Fruit fly (Drosophila melanogaster) whole organism, embryonic: Measurements from ENCODE around the gene fusl.

ENCODE experiments used
- BEAF-32 ChIP-seq: fragments of 200-800 bp; sonication (Bioruptor generic); optimal IDR thresholded peaks from 3 replicates; lab custom pipeline; 2017; ENCODE audit warnings: missing biosample characterization, missing genetic modification characterization, mild to moderate bottlenecking, moderate library complexity, missing genetic modification reagents
- Bgb ChIP-seq: fragments of 200-800 bp; sonication (Bioruptor generic); IDR thresholded peaks from 2 replicates; pipeline ENCODE4 v1.3.6; 2022; ENCODE audit warnings: missing biosample characterization, missing genetic modification characterization; ENCODE audit not compliant: partially characterized antibody
- CG11456 ChIP-seq: fragments of 200-800 bp; sonication (Bioruptor generic); IDR thresholded peaks from 3 replicates; pipeline ENCODE4 v1.3.6; 2022; ENCODE audit warnings: missing biosample characterization, missing genetic modification characterization
- CG11696 ChIP-seq: fragments of 200-800 bp; sonication (Bioruptor generic); IDR thresholded peaks from 2 replicates; pipeline ENCODE4 v1.3.6; 2022; ENCODE audit warnings: missing biosample characterization, missing genetic modification characterization
- CG12071 ChIP-seq: fragments of 200-800 bp; sonication (Bioruptor generic); optimal IDR thresholded peaks from 3 replicates; lab custom pipeline; 2018; ENCODE audit warnings: missing biosample characterization, mild to moderate bottlenecking, missing genetic modification characterization
- CG12155 ChIP-seq: fragments of 200-800 bp; sonication (Bioruptor generic); optimal IDR thresholded peaks from 3 replicates; lab custom pipeline; 2016; ENCODE audit warnings: missing biosample characterization, missing genetic modification characterization
- CG12942 ChIP-seq: fragments of 200-800 bp; sonication (Bioruptor generic); optimal IDR thresholded peaks from 3 replicates; lab custom pipeline; 2016; ENCODE audit warnings: missing biosample characterization, missing genetic modification characterization
- CG13287 ChIP-seq: fragments of 200-800 bp; sonication (Bioruptor generic); IDR thresholded peaks from 2 replicates; pipeline ENCODE4 v1.3.6; 2022; ENCODE audit warnings: missing biosample characterization, missing genetic modification characterization; ENCODE audit not compliant: partially characterized antibody
- CG16779 ChIP-seq: fragments of 200-800 bp; sonication (Bioruptor generic); IDR thresholded peaks from 2 replicates; pipeline ENCODE4 v1.3.6; 2022; ENCODE audit warnings: missing biosample characterization, missing genetic modification characterization
- CG18619 ChIP-seq: fragments of 200-800 bp; sonication (Bioruptor generic); optimal IDR thresholded peaks from 3 replicates; lab custom pipeline; 2017; ENCODE audit warnings: missing biosample characterization, mild to moderate bottlenecking, missing genetic modification characterization
- CG2712 ChIP-seq: fragments of 200-800 bp; optimal IDR thresholded peaks from 3 replicates; lab custom pipeline; 2019; ENCODE audit warnings: missing biosample characterization, mild to moderate bottlenecking, missing genetic modification characterization, moderate library complexity
- CG34224 ChIP-seq: fragments of 200-800 bp; sonication (Bioruptor generic); IDR thresholded peaks from 3 replicates; pipeline ENCODE4 v1.3.6; 2022; ENCODE audit warnings: missing biosample characterization, missing genetic modification characterization; ENCODE audit not compliant: partially characterized antibody
- CG43689 ChIP-seq: fragments of 200-800 bp; sonication (Bioruptor generic); IDR thresholded peaks from 2 replicates; pipeline ENCODE4 v1.3.6; 2022; ENCODE audit warnings: missing biosample characterization, missing genetic modification characterization
- CG4617 ChIP-seq: fragments of 200-800 bp; sonication (Bioruptor generic); optimal IDR thresholded peaks from 3 replicates; lab custom pipeline; 2016; ENCODE audit warnings: missing biosample characterization, missing genetic modification characterization, borderline replicate concordance
- CG4707 ChIP-seq: fragments of 200-800 bp; sonication (Bioruptor generic); optimal IDR thresholded peaks from 2 replicates; lab custom pipeline; 2018; ENCODE audit warnings: missing biosample characterization, mild to moderate bottlenecking, missing genetic modification characterization, moderate library complexity
- CG4854 ChIP-seq: fragments of 200-800 bp; sonication (Bioruptor generic); optimal IDR thresholded peaks from 2 replicates; lab custom pipeline; 2016; ENCODE audit warnings: missing biosample characterization, missing genetic modification characterization, inconsistent platforms
- CG5953 ChIP-seq: fragments of 200-800 bp; sonication (Bioruptor generic); IDR thresholded peaks from 2 replicates; pipeline ENCODE4 v1.3.6; 2022; ENCODE audit warnings: missing biosample characterization, missing genetic modification characterization
- CG6272 ChIP-seq: fragments of 200-800 bp; sonication (Bioruptor generic); IDR thresholded peaks from 2 replicates; pipeline ENCODE4 v1.3.6; 2022; ENCODE audit warnings: missing biosample characterization, missing genetic modification characterization
- CG7963 ChIP-seq: fragments of 200-800 bp; sonication (Bioruptor generic); IDR thresholded peaks from 3 replicates; pipeline ENCODE4 v1.3.6; 2022; ENCODE audit warnings: missing biosample characterization, missing genetic modification characterization; ENCODE audit not compliant: partially characterized antibody
- CG8281 ChIP-seq: fragments of 200-800 bp; sonication (Bioruptor generic); optimal IDR thresholded peaks from 2 replicates; lab custom pipeline; 2018; ENCODE audit warnings: missing biosample characterization, mild to moderate bottlenecking, missing genetic modification characterization, moderate library complexity
- CG8924 ChIP-seq: fragments of 200-800 bp; optimal IDR thresholded peaks from 3 replicates; lab custom pipeline; 2019; ENCODE audit warnings: missing biosample characterization, mild to moderate bottlenecking, missing genetic modification characterization, moderate library complexity
- Camta ChIP-seq: fragments of 200-800 bp; sonication (Bioruptor generic); optimal IDR thresholded peaks from 2 replicates; lab custom pipeline; 2016; ENCODE audit warnings: missing biosample characterization, missing genetic modification characterization
- Chrac-16 ChIP-seq: fragments of 200-800 bp; sonication (Bioruptor generic); optimal IDR thresholded peaks from 3 replicates; lab custom pipeline; 2016; ENCODE audit warnings: missing biosample characterization, missing genetic modification characterization
- D19A ChIP-seq: fragments of 200-800 bp; optimal IDR thresholded peaks from 3 replicates; lab custom pipeline; 2019; ENCODE audit warnings: missing biosample characterization, mild to moderate bottlenecking, missing genetic modification characterization, moderate library complexity
- D19B ChIP-seq: fragments of 200-800 bp; sonication (Bioruptor generic); optimal IDR thresholded peaks from 2 replicates; lab custom pipeline; 2017; ENCODE audit warnings: missing biosample characterization, mild to moderate bottlenecking, missing genetic modification characterization
- Deaf1 ChIP-seq: fragments of 200-800 bp; optimal IDR thresholded peaks from 3 replicates; lab custom pipeline; 2019; ENCODE audit warnings: missing biosample characterization, mild to moderate bottlenecking, missing genetic modification characterization, moderate library complexity
- Dref ChIP-seq: fragments of 200-800 bp; sonication (Bioruptor generic); IDR thresholded peaks from 2 replicates; pipeline ENCODE4 v1.3.6; 2022; ENCODE audit warnings: missing biosample characterization, missing genetic modification characterization
- Drgx ChIP-seq: fragments of 200-800 bp; sonication (Bioruptor generic); IDR thresholded peaks from 2 replicates; pipeline ENCODE4 v1.3.6; 2022; ENCODE audit warnings: missing biosample characterization, missing genetic modification characterization
- ERR ChIP-seq: fragments of 200-800 bp; sonication (Bioruptor generic); optimal IDR thresholded peaks from 2 replicates; lab custom pipeline; 2016; ENCODE audit warnings: missing biosample characterization, missing genetic modification characterization
- HLH54F ChIP-seq: fragments of 200-800 bp; sonication (Bioruptor generic); optimal IDR thresholded peaks from 3 replicates; lab custom pipeline; 2016; ENCODE audit warnings: missing biosample characterization, missing genetic modification characterization
- Lpt ChIP-seq: fragments of >200 bp; optimal IDR thresholded peaks from 2 replicates; lab custom pipeline; 2018; ENCODE audit warnings: missing biosample characterization, missing genetic modification characterization
- Stat92E ChIP-seq, 3 experiments: fragments of >200 bp in 2 of 3; fragments of 200-800 bp in 1 of 3; sonication (Bioruptor generic) in 1 of 3; optimal IDR thresholded peaks; 2 replicates each; lab custom pipeline; 2017 to 2019; ENCODE audit warnings: missing biosample characterization in 3 of 3, missing genetic modification characterization in 3 of 3, mild to moderate bottlenecking in 1 of 3, moderate library complexity in 1 of 3
- Trl ChIP-seq, 3 experiments: fragments of >200 bp in 2 of 3; fragments of 200-800 bp in 1 of 3; sonication (Bioruptor generic) in 1 of 3; optimal IDR thresholded peaks; 2 replicates in 1 of 3; 3 replicates in 2 of 3; lab custom pipeline; 2016 to 2017; ENCODE audit warnings: missing biosample characterization in 1 of 3, missing genetic modification characterization in 1 of 3
- az2 ChIP-seq: fragments of 200-800 bp; sonication (Bioruptor generic); optimal IDR thresholded peaks from 3 replicates; lab custom pipeline; 2016; ENCODE audit warnings: missing biosample characterization, missing genetic modification characterization
- bcd ChIP-seq: fragments of 200-800 bp; sonication (Bioruptor generic); optimal IDR thresholded peaks from 2 replicates; lab custom pipeline; 2017; ENCODE audit warnings: missing biosample characterization, mild to moderate bottlenecking, missing genetic modification characterization
- cwo ChIP-seq: fragments of 200-800 bp; sonication (Bioruptor generic); optimal IDR thresholded peaks from 3 replicates; lab custom pipeline; 2017; ENCODE audit warnings: missing biosample characterization, missing genetic modification characterization, mild to moderate bottlenecking, moderate library complexity, missing genetic modification reagents
- fd96Cb ChIP-seq: fragments of 200-800 bp; sonication (Bioruptor generic); optimal IDR thresholded peaks from 2 replicates; lab custom pipeline; 2018; ENCODE audit warnings: missing biosample characterization, mild to moderate bottlenecking, missing genetic modification characterization, moderate library complexity
- fu2 ChIP-seq: fragments of 200-800 bp; sonication (Bioruptor generic); optimal IDR thresholded peaks from 2 replicates; lab custom pipeline; 2016; ENCODE audit warnings: missing biosample characterization, missing genetic modification characterization
- grau ChIP-seq: fragments of 200-800 bp; optimal IDR thresholded peaks from 3 replicates; lab custom pipeline; 2019; ENCODE audit warnings: missing biosample characterization, mild to moderate bottlenecking, missing genetic modification characterization, moderate library complexity
- ham ChIP-seq: fragments of 200-800 bp; sonication (Bioruptor generic); IDR thresholded peaks from 2 replicates; pipeline ENCODE4 v1.3.6; 2022; ENCODE audit warnings: missing biosample characterization, missing genetic modification characterization
- jing ChIP-seq: fragments of 200-800 bp; sonication (Bioruptor generic); optimal IDR thresholded peaks from 2 replicates; lab custom pipeline; 2018; ENCODE audit warnings: missing biosample characterization, mild to moderate bottlenecking, missing genetic modification characterization
- knrl ChIP-seq: fragments of 200-800 bp; sonication (Bioruptor generic); IDR thresholded peaks from 3 replicates; pipeline ENCODE4 v1.3.6; 2022; ENCODE audit warnings: missing biosample characterization, missing genetic modification characterization; ENCODE audit not compliant: partially characterized antibody
- mirr ChIP-seq: fragments of 200-800 bp; sonication (Bioruptor generic); optimal IDR thresholded peaks from 3 replicates; lab custom pipeline; 2018; ENCODE audit warnings: missing biosample characterization, mild to moderate bottlenecking, missing genetic modification characterization
- nom ChIP-seq: fragments of 200-800 bp; sonication (Bioruptor generic); optimal IDR thresholded peaks from 2 replicates; lab custom pipeline; 2017; ENCODE audit warnings: missing biosample characterization, missing genetic modification characterization, mild to moderate bottlenecking, moderate library complexity, missing genetic modification reagents
- prd ChIP-seq, 3 experiments: fragments of >200 bp in 2 of 3; fragments of 200-800 bp in 1 of 3; sonication (Bioruptor generic) in 1 of 3; optimal IDR thresholded peaks in 2 of 3; IDR thresholded peaks in 1 of 3; 2 replicates in 2 of 3; 3 replicates in 1 of 3; pipeline versions ENCODE4 v1.3.6 to Lab custom; 2017 to 2022; ENCODE audit warnings: missing biosample characterization in 1 of 3, missing genetic modification characterization in 1 of 3
- pzg ChIP-seq: fragments of 200-800 bp; sonication (Bioruptor generic); optimal IDR thresholded peaks from 3 replicates; lab custom pipeline; 2018; ENCODE audit warnings: missing biosample characterization, mild to moderate bottlenecking, missing genetic modification characterization, moderate library complexity
- seq ChIP-seq: fragments of 200-800 bp; sonication (Bioruptor generic); IDR thresholded peaks from 2 replicates; pipeline ENCODE4 v1.3.6; 2022; ENCODE audit warnings: missing biosample characterization, missing genetic modification characterization
- tio ChIP-seq: fragments of 200-800 bp; sonication (Bioruptor generic); optimal IDR thresholded peaks from 2 replicates; lab custom pipeline; 2017; ENCODE audit warnings: missing biosample characterization, missing genetic modification characterization, inconsistent platforms
- zen2 ChIP-seq: fragments of 200-800 bp; sonication (Bioruptor generic); IDR thresholded peaks from 3 replicates; pipeline ENCODE4 v1.3.6; 2022; ENCODE audit warnings: missing biosample characterization, missing genetic modification characterization; ENCODE audit not compliant: partially characterized antibody
- zfh1 ChIP-seq: fragments of 200-800 bp; sonication (Bioruptor generic); IDR thresholded peaks from 3 replicates; pipeline ENCODE4 v1.3.6; 2022; ENCODE audit warnings: missing biosample characterization, missing genetic modification characterization

Gene fusl

DNA sequence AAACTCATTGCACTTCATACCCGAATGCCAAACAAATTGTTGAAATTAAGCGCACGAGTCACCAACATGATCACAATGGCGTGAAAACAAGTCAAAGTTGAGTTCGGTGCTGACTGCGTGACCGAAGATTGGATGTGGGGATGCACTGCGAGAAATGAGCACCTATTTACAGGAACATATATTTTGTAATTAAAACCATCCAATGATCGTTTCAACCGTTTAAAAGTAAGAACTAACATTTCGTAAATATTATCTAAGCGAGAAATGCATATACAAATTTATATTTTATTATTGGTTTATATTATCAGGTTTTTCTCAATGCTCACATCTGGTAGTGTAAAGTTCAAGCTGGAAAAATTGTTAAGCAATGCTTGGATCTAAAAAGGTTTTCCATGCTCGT is 41.0 kb upstream of the fusl start (continued):
- TF ChIP-seq CG18619 (no peak), ham (no peak), Bgb (GFP tag; lab: Robert Waterston, UW) (no peak), CG34224 (no peak), CG13287 (no peak), D19B (GFP tag; lab: Kevin White, UChicago) (no peak), CG12155 (no peak), CG43689 (no peak), CG7963 (GFP tag; lab: Robert Waterston, UW) (no peak), fd96Cb (tag; lab: Kevin White, UChicago) (peak; percentile 16), CG5953 (GFP tag; lab: Robert Waterston, UW) (no peak), knrl (no peak), mirr (GFP tag; lab: Kevin White, UChicago) (no peak), CG4617 (no peak), Dref (GFP tag; lab: Robert Waterston, UW) (no peak), prd (optimal IDR thresholded peaks at IDR 0.05; lab: Kevin White, UChicago) (no peak), prd (GFP tag; IDR thresholded peaks at IDR 0.05; lab: Robert Waterston, UW) (peak; percentile 29; the same call in 1 of the 3 replicates), zen2 (no peak), CG12942 (no peak), jing (GFP tag; lab: Kevin White, UChicago) (no peak), CG12071 (GFP tag; lab: Kevin White, UChicago) (no peak), BEAF-32 (no peak), CG6272 (no peak), Camta (GFP tag; lab: Kevin White, UChicago) (no peak), az2 (GFP tag; lab: Kevin White, UChicago) (peak; percentile 5), tio (no peak), Drgx (GFP tag; lab: Robert Waterston, UW) (no peak), pzg (GFP tag; lab: Kevin White, UChicago) (no peak), CG4707 (GFP tag; lab: Kevin White, UChicago) (no peak), Lpt (GFP tag; lab: Kevin White, UChicago) (no peak), fu2 (GFP tag; lab: Kevin White, UChicago) (no peak), D19A (tag; lab: Kevin White, UChicago) (peak; percentile 37), CG11696 (no peak), CG4854 (no peak), CG8281 (no peak), CG11456 (no peak), Deaf1 (tag; lab: Kevin White, UChicago) (no peak), ERR (no peak), CG2712 (peak; percentile 59), cwo (GFP tag; lab: Kevin White, UChicago) (no peak), zfh1 (GFP tag; lab: Robert Waterston, UW) (peak; percentile 55; the same call in 2 of the 3 replicates), grau (tag; lab: Kevin White, UChicago) (peak; percentile 5), Trl (optimal IDR thresholded peaks at IDR 0.05; lab: Kevin White, UChicago) (no peak), Trl (GFP tag; optimal IDR thresholded peaks at IDR 0.05; lab: Kevin White, UChicago) (no peak), bcd (GFP tag; lab: Kevin White, UChicago) (no peak), HLH54F (GFP tag; lab: Kevin White, UChicago) (no peak), Chrac-16 (GFP tag; lab: Kevin White, UChicago) (no peak), CG16779 (GFP tag; lab: Robert Waterston, UW) (no peak), nom (GFP tag; lab: Kevin White, UChicago) (no peak), CG8924 (tag; lab: Kevin White, UChicago) (peak; percentile 14), seq (GFP tag; lab: Robert Waterston, UW) (no peak), Stat92E (GFP tag; optimal IDR thresholded peaks at IDR 0.05; lab: Kevin White, UChicago) (no peak)
